Worm (Caenorhabditis elegans): ENCODE measurements around the gene ZK945.8.

Gene ZK945.8

DNA sequence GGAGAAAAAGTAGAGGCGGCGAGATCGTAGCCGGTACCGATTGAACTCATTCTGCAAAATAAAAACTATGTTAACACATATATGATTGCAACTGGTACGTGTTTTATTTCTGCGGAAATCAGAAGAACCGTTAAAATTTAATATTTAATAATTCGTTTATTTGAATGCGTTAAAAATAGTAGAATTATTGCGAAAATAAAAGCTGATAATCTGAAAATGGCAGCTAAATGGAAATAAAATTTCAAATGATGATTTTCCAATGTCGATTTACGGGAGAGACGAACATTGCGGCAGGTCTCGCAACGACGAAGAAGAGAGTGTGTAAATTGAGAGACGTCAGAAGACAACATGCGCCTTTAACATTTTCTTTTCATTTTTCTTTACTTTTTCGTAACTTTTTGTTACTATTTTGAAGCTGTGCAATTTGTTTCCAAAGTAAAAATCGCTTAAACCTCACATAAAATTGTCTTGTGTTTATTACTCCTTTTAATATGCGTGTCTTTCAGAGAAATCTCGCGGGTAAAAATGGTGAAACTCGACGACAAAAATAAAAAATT is 8.6 kb upstream of the ZK945.8 start, which contains the start of the genes pas-7 and puf-12:
pas-7 (minus strand) TSS at position 51 of the 557 bp plus-strand sequence.
puf-12 (plus strand) TSS at position 507 of the 557 bp plus-strand sequence.
- TF ChIP-seq Y22D7AL.16 (tag; optimal IDR thresholded peaks at IDR 0.05) (no peak), ceh-31 (tag; optimal IDR thresholded peaks at IDR 0.05) (peak; percentile 7), hlh-6 (tag; optimal IDR thresholded peaks at IDR 0.05) (no peak), pax-1 (tag; optimal IDR thresholded peaks at IDR 0.05) (peak; percentile 4)

DNA sequence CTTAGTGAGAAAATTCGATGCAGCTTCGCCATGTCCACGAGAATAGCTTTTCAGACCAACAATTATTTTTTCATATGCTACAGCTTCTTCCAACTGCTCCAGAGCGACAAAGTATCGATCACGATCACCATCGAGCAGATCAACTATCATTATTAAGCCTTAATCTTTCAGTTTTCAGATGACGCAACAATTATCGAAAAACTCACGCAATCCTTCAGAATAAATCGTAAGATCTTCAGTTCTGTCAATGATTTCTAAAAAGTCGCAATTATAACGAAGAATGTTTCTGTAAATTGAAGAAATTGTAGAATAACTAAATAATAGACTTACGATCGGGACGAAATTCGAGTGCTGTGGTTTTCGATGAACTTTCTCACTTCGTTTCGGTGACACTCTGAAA is 5.2 kb upstream of the ZK945.8 start:
- no peak for TF ChIP-seq ceh-34 (tag; optimal IDR thresholded peaks at IDR 0.05)
- no peak for TF ChIP-seq lin-11 (tag; optimal IDR thresholded peaks at IDR 0.05)
- no peak for TF ChIP-seq fkh-10 (GFP tag; optimal IDR thresholded peaks at IDR 0.05)

DNA sequence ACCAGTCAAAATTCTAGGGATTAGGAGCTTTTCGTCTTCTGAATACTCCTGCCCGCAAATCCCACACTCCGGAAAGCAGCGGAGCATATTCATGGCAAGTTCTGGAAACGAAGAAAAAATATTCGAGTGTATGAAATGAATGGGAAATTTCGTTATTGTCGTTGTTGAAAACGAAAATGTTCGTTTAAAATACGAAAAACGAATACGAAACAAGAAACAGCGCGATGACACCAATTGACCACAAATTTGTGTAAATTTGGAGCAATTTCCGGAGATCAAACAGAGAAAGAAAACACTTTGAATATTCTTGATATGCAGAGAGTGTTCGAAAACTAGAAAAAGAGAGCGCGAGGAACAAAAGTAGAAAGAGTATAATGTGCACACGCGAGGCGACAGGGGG is 2.8 kb upstream of the ZK945.8 start, which contains the start of gene ZK945.4:
ZK945.4 (minus strand) TSS at position 101 of the 400 bp plus-strand sequence.
- TF ChIP-seq pqm-1 (tag; optimal IDR thresholded peaks at IDR 0.05) (no peak), ceh-24 (tag; optimal IDR thresholded peaks at IDR 0.05) (no peak), dmd-4 (tag; optimal IDR thresholded peaks at IDR 0.05; ENCODE audit: borderline replicate concordance) (no peak), ref-2 (tag; optimal IDR thresholded peaks at IDR 0.05) (no peak), pha-2 (tag; optimal IDR thresholded peaks at IDR 0.05) (no peak), ceh-14 (tag; optimal IDR thresholded peaks at IDR 0.05) (no peak), fkh-6 (tag; optimal IDR thresholded peaks at IDR 0.05) (no peak), Y22D7AL.16 (tag; optimal IDR thresholded peaks at IDR 0.05) (no peak)

DNA sequence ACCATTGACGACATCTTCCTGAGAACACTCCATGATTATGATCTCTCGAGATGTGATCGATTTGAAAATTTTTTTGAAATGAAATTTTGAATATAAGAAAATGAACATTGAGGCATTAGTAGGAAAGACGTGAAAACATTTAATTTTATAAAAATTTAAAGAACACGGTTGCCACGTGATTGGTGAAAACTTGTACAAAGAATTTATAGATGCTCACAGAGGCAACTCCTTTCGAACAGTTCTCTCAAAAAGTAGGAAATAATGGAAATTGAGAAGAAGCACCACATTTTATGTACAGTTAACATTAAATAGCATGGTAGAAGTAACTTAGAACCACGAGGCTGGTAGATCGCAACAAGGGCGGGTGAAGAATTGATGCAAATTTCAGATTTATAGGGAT is 1.6 kb upstream of the ZK945.8 start, which contains the start of gene ZK945.6:
ZK945.6 (minus strand) TSS at position 101 of the 400 bp plus-strand sequence.
- TF ChIP-seq hlh-13 (GFP tag; optimal IDR thresholded peaks at IDR 0.05): no peak
- TF ChIP-seq ceh-34 (tag; optimal IDR thresholded peaks at IDR 0.05): no peak
- TF ChIP-seq ceh-14 (tag; optimal IDR thresholded peaks at IDR 0.05): no peak
- no peak for TF ChIP-seq pros-1 (tag; optimal IDR thresholded peaks at IDR 0.05)
- no peak for TF ChIP-seq che-1 (tag; optimal IDR thresholded peaks at IDR 0.05)
- no peak for TF ChIP-seq nhr-11 (tag; optimal IDR thresholded peaks at IDR 0.05)
- TF ChIP-seq Y22D7AL.16 (tag; optimal IDR thresholded peaks at IDR 0.05): no peak
- TF ChIP-seq npax-4 (tag; optimal IDR thresholded peaks at IDR 0.05): no peak

DNA sequence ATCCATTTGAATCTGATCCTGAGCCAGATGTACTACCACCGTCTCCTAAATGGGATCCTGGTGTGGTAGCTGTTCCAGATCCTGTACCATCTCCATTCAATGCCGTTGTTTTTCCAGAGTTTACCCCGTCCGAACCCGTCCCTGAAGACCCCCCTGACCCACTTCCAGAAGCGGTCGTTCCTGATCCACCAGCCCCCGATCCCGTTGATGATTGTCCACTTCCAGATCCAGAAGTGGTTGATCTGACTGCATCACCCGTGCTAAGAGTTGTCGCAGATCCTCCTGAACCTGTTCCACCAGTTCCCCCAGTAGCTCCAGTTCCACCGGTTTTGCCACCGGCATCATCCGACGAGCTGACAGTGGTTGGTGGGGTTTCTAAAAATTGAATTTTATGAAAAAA is 8.2 kb downstream of the ZK945.8 start:
- TF ChIP-seq Y22D7AL.16 (tag; optimal IDR thresholded peaks at IDR 0.05) (no peak), unc-42 (tag; optimal IDR thresholded peaks at IDR 0.05) (no peak), rnt-1 (tag; optimal IDR thresholded peaks at IDR 0.05) (no peak), ceh-2 (tag; optimal IDR thresholded peaks at IDR 0.05) (no peak), pros-1 (tag; optimal IDR thresholded peaks at IDR 0.05) (no peak), lim-6 (tag; optimal IDR thresholded peaks at IDR 0.05) (no peak), ceh-22 (tag; optimal IDR thresholded peaks at IDR 0.05) (no peak)

DNA sequence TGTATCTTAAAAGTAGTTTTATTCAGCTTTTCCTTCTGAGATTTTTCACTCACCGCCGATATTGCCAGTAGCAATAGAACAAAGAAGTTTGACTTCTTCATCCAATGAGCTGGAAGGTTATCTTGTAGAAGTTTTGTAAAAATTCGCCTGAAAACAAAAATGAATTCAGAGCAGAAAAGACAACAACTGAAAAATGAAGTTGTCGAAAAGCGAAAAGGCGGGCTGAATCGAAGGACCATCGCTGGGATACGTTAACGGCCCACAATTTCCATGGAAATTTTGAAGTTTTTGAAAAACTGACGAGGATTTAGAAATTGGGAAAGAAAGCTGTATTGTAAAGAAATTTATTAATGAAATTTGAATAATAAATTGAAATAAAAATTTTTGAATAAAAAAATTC is 13.3 kb downstream of the ZK945.8 start, which contains the start of gene lov-1:
lov-1 (minus strand) TSS at position 101 of the 400 bp plus-strand sequence.
- no peak for TF ChIP-seq ceh-19 (GFP tag; optimal IDR thresholded peaks at IDR 0.05)
- TF ChIP-seq nfya-1 (tag; optimal IDR thresholded peaks at IDR 0.05): no peak
- TF ChIP-seq T23F11.4 (GFP tag; optimal IDR thresholded peaks at IDR 0.05): no peak
- no peak for TF ChIP-seq rnt-1 (tag; optimal IDR thresholded peaks at IDR 0.05)
- no peak for TF ChIP-seq pat-9 (tag; optimal IDR thresholded peaks at IDR 0.05)
- TF ChIP-seq C08G9.2 (tag; optimal IDR thresholded peaks at IDR 0.05): no peak
- TF ChIP-seq lin-11 (tag; optimal IDR thresholded peaks at IDR 0.05): no peak
- no peak for TF ChIP-seq zip-5 (tag; optimal IDR thresholded peaks at IDR 0.05)
- no peak for TF ChIP-seq sdc-2 (tag; optimal IDR thresholded peaks at IDR 0.05)
- no peak for TF ChIP-seq C38D4.7 (GFP tag; optimal IDR thresholded peaks at IDR 0.05)
- TF ChIP-seq ceh-45 (GFP tag; IDR thresholded peaks at IDR 0.05): no peak
- TF ChIP-seq ceh-22 (tag; optimal IDR thresholded peaks at IDR 0.05): no peak
- TF ChIP-seq ceh-30 (tag; optimal IDR thresholded peaks at IDR 0.05): no peak
- TF ChIP-seq unc-42 (tag; optimal IDR thresholded peaks at IDR 0.05): no peak
- no peak for TF ChIP-seq ttx-3 (tag; optimal IDR thresholded peaks at IDR 0.05)
- no peak for TF ChIP-seq tbx-7 (tag; optimal IDR thresholded peaks at IDR 0.05)
- TF ChIP-seq npax-4 (tag; optimal IDR thresholded peaks at IDR 0.05): no peak
- TF ChIP-seq ceh-24 (tag; optimal IDR thresholded peaks at IDR 0.05): no peak
- TF ChIP-seq pqm-1 (tag; optimal IDR thresholded peaks at IDR 0.05): no peak

All from whole organism, late embryonic.